Fruit fly (Drosophila melanogaster): ENCODE results near the gene CG5783.

dm6 chr2L:18147511-18148072 is 8.3 kb upstream of the CG5783 start:
- TF ChIP-seq Hr4 (GFP tag; optimal IDR thresholded peaks at IDR 0.05) (no peak), CG9139 (GFP tag; optimal IDR thresholded peaks at IDR 0.05) (no peak), cyc (GFP tag; optimal IDR thresholded peaks at IDR 0.05) (no peak)
